Worm (Caenorhabditis elegans) whole organism, early embryonic: ENCODE data around the gene dyla-1.
"Not testable (repeated sequence)": the region's sequence is repeated elsewhere in the genome, so short reads cannot be mapped to it uniquely, and the experiment has no call there.

Experiments used
- B0310.2 ChIP-seq: sonication (generic microtip); optimal IDR thresholded peaks from 2 replicates; lab custom pipeline; 2016; ENCODE audit warnings: mild to moderate bottlenecking, missing genetic modification characterization, missing compliant biosample characterization
- F13C5.2 ChIP-seq: sonication (generic microtip); optimal IDR thresholded peaks from 2 replicates; lab custom pipeline; 2017; ENCODE audit warnings: mild to moderate bottlenecking, missing genetic modification characterization, inconsistent platforms, missing compliant biosample characterization
- aly-1 ChIP-seq: sonication (generic microtip); optimal IDR thresholded peaks from 2 replicates; lab custom pipeline; 2016; ENCODE audit warnings: missing genetic modification characterization, missing compliant biosample characterization
- ama-1 ChIP-seq: fragments of 150-350 bp; optimal IDR thresholded peaks from 2 replicates; lab custom pipeline; 2014
- ceh-13 ChIP-seq: fragments of 200-800 bp; sonication (Bioruptor generic); optimal IDR thresholded peaks from 2 replicates; lab custom pipeline; 2018; ENCODE audit warnings: mild to moderate bottlenecking, missing genetic modification characterization, missing compliant biosample characterization
- ceh-36 ChIP-seq: sonication (generic microtip); optimal IDR thresholded peaks from 2 replicates; lab custom pipeline; 2016; ENCODE audit warnings: missing genetic modification characterization, inconsistent platforms, missing compliant biosample characterization
- ets-7 ChIP-seq: sonication (generic microtip); optimal IDR thresholded peaks from 2 replicates; lab custom pipeline; 2016; ENCODE audit warnings: missing genotype, missing genetic modification characterization, missing compliant biosample characterization
- flt-1 ChIP-seq: fragments of 200-800 bp; sonication (Bioruptor generic); IDR thresholded peaks from 2 replicates; pipeline ENCODE4 v1.3.6; 2022; ENCODE audit warnings: missing genetic modification characterization, missing compliant biosample characterization
- hmbx-1 ChIP-seq: sonication (generic microtip); optimal IDR thresholded peaks from 2 replicates; lab custom pipeline; 2016; ENCODE audit warnings: mild to moderate bottlenecking, missing genetic modification characterization, missing compliant biosample characterization
- hmg-4 ChIP-seq: fragments of 200-800 bp; sonication (Bioruptor generic); optimal IDR thresholded peaks from 2 replicates; lab custom pipeline; 2018; ENCODE audit warnings: mild to moderate bottlenecking, missing genetic modification characterization, missing compliant biosample characterization
- hnd-1 ChIP-seq: sonication (generic microtip); optimal IDR thresholded peaks from 2 replicates; lab custom pipeline; 2016; ENCODE audit warnings: missing genetic modification characterization, missing compliant biosample characterization
- pes-1 ChIP-seq: fragments of 200-800 bp; sonication (Bioruptor generic); IDR thresholded peaks from 2 replicates; pipeline ENCODE4 v1.3.6; 2022; ENCODE audit warnings: missing genetic modification reagents, missing genetic modification characterization, missing compliant biosample characterization
- scrt-1 ChIP-seq: fragments of 200-800 bp; sonication (Bioruptor generic); IDR thresholded peaks from 2 replicates; pipeline ENCODE4 v1.3.6; 2022; ENCODE audit warnings: missing genetic modification characterization, missing compliant biosample characterization
- sea-1 ChIP-seq: fragments of 200-800 bp; sonication (Bioruptor generic); conservative IDR thresholded peaks from 2 replicates; pipeline ENCODE4 v1.3.6; 2022; ENCODE audit warnings: missing genetic modification characterization, missing compliant biosample characterization
- tbx-11 ChIP-seq: fragments of 200-800 bp; sonication (Bioruptor generic); IDR thresholded peaks from 2 replicates; pipeline ENCODE4 v1.3.6; 2022; ENCODE audit warnings: missing genetic modification characterization, missing compliant biosample characterization
- tbx-37 ChIP-seq: fragments of 200-800 bp; sonication (Bioruptor generic); conservative IDR thresholded peaks from 2 replicates; pipeline ENCODE4 v1.3.6; 2022; ENCODE audit warnings: missing genetic modification reagents, missing genetic modification characterization, missing compliant biosample characterization
- tra-4 ChIP-seq: sonication (generic microtip); optimal IDR thresholded peaks from 2 replicates; lab custom pipeline; 2017; ENCODE audit warnings: missing genetic modification characterization, missing compliant biosample characterization

The dyla-1 gene

DNA sequence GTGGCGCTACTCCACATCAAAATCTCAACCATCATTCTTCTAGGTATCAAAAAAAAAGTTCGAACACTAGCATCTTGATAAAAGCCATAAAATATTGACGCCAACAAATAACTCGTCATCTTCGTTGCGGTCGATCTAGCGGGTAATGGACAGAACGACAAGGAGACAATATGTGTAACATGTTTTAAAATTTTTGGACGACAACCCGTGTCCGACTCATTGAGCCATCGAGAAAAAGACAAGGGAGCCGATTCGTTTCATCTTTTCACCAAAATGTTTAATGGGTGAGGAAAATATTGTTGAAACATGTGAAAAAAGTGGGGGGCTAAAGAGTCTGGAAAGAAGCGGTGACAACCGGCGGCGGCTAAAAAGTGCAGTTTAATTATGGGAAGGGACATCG, 19.3 kb upstream of the dyla-1 start:
- TF ChIP-seq flt-1 (no peak), ceh-13 (GFP tag; lab: Kevin White, UChicago) (no peak), hnd-1 (tag; lab: Kevin White, UChicago) (no peak), ceh-36 (tag; lab: Kevin White, UChicago) (no peak), tbx-11 (GFP tag; lab: Robert Waterston, UW) (no peak), sea-1 (GFP tag; lab: Robert Waterston, UW) (no peak), pes-1 (GFP tag; lab: Robert Waterston, UW) (no peak), hmg-4 (GFP tag; lab: Kevin White, UChicago) (no peak), scrt-1 (GFP tag; lab: Robert Waterston, UW) (no peak), ets-7 (no peak), tbx-37 (no peak), B0310.2 (tag; lab: Kevin White, UChicago) (no peak)

DNA sequence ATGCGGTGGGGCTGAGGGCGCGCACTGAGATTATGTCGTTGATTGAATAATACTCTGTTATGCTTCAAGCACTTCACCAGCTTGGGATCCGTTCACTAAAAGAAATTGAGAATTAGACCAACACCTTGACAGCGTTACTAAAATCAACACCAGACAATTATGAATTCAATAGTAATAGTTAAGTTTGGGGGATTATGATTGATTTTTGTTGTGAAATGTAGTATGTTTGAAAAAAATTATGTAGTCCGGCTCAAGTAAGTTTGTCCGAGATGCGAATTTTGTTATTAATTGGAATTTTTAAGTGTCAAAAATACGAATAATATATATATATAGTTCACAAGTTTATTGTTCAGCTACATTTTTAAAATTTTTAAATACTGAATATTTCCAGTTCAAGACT, 15.5 kb upstream of the dyla-1 start, which contains the start of gene sto-5:
Gene sto-5 (minus strand): TSS at position 101 of the 400 bp plus-strand sequence.
- TF ChIP-seq sea-1 (GFP tag; lab: Robert Waterston, UW) (no peak), tbx-37 (no peak), ceh-36 (tag; lab: Kevin White, UChicago) (no peak), scrt-1 (GFP tag; lab: Robert Waterston, UW) (no peak), flt-1 (no peak), ets-7 (no peak), B0310.2 (tag; lab: Kevin White, UChicago) (no peak)

DNA sequence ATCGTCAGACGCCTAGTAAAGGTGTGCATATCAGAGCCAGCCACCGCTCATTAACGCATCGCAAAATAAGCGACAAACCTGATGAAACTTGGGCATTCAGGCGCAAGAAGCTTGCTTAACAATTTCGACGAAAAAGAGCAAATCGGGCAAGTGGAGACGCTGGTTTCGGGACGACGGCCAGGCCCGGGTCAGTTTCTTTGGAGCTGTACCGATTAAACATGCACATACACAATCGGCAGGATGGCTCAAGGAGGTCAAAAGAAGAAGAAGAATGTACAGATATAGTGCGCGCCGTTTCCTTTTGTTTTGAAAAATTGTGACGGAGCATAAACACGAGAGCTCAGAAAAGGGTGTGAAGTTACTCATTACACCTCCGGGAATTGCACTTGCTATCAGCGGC, 14.3 kb upstream of the dyla-1 start:
- TF ChIP-seq B0310.2 (tag; lab: Kevin White, UChicago) (no peak), tbx-37 (no peak), hmbx-1 (tag; lab: Kevin White, UChicago) (no peak), hmg-4 (GFP tag; lab: Kevin White, UChicago) (no peak), ama-1 (lab: Kevin White, UChicago) (no peak), ceh-36 (tag; lab: Kevin White, UChicago) (no peak)

DNA sequence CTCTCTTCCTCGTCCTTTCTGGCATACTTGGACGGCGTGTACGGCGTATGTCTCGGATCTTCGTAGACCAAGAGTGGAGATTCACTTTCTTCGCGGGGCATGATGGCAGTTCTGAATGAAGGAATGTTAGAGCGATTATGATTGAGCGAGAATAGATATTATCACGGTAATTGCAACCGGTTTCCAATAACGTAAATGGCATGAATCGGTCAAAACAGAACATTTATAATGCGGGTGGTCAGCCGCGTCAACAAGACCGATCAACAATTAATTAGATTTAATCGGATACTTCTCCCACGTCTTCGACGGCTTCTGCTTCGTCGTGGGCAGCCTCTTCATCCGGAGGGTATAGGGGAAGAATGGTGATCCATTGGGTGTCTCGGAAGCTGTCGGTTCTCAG, 6.1 kb upstream of the dyla-1 start, which contains the start of gene F41G4.13:
Gene F41G4.13 (minus strand): TSS at position 101 of the 400 bp plus-strand sequence.
- TF ChIP-seq ceh-36 (tag; lab: Kevin White, UChicago); hmg-4 (GFP tag; lab: Kevin White, UChicago); sea-1 (GFP tag; lab: Robert Waterston, UW): not testable (repeated sequence)

DNA sequence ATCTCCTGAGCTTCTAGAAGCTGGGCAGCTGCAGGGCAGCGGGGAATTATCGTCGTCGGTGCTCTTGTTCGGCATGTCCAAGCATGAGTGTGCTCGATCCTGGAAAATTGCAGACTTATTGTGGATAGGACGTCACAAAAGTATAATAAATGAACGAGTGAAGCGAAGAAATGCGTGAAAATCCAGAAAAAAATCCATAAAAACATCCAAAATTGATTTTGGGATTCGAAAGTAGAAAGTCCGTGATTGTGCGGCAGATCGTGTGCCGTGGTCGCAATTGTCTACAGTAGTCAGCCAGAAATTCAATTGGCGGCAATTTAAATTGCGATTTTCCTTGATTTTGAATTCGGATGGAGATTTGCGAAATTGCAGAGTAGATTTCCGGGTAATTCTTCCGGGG, 4.5 kb upstream of the dyla-1 start, which contains the start of gene F41G4.7:
Gene F41G4.7 (minus strand): TSS at position 101 of the 400 bp plus-strand sequence.
- no peak for TF ChIP-seq hmg-4 (GFP tag; lab: Kevin White, UChicago)
- TF ChIP-seq sea-1 (GFP tag; lab: Robert Waterston, UW): no peak
- TF ChIP-seq ets-7: no peak
- TF ChIP-seq hnd-1 (tag; lab: Kevin White, UChicago): no peak
- no peak for TF ChIP-seq tra-4

DNA sequence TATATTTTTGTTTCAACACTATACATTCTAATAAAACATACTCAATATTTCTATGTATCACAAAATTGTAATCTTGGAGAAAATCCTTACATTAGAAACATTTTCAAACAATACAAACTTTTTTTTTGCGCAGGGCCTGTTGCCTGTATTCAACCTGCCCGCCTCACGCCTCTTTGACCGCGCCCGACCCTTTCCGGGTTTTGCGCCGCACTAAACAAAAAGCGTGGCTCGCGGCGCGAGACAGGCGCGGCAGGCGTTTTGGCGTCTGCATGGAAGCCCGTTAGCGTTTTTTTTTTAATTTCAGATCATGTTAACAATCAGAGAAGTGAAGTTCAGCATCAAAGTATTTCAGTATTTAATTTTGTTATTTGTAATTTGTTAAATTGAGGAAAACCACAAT, 2.1 kb downstream of the dyla-1 start:
- no peak for TF ChIP-seq scrt-1 (GFP tag; lab: Robert Waterston, UW)
- no peak for TF ChIP-seq hnd-1 (tag; lab: Kevin White, UChicago)

DNA sequence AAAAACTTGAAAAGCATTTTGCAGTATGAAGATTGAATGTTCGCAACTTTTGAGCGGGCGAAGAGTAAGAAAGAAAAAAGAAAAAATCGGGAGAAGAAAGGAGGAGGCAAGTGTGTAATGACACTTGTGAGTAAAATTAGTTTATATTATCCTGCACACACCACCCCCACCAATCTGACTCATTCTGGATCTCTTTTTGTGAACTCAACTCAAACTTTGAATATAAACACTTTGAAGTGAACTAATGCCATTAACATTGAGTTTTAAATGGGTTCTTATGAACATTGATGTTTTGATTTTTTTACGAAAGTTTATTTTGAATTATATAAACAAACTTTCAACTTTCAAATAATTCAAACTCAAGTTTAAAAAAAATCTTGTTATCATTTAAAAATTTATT, 4.1 kb downstream of the dyla-1 start, which contains the start of gene F41G4.8:
Gene F41G4.8 (minus strand): TSS at position 101 of the 400 bp plus-strand sequence.
- TF ChIP-seq tbx-37 (no peak), B0310.2 (tag; lab: Kevin White, UChicago) (no peak), tbx-11 (GFP tag; lab: Robert Waterston, UW) (no peak), ets-7 (no peak), scrt-1 (GFP tag; lab: Robert Waterston, UW) (no peak), pes-1 (GFP tag; lab: Robert Waterston, UW) (no peak), sea-1 (GFP tag; lab: Robert Waterston, UW) (no peak), tra-4 (no peak), hmg-4 (GFP tag; lab: Kevin White, UChicago) (no peak), hnd-1 (tag; lab: Kevin White, UChicago) (no peak), aly-1 (tag; lab: Kevin White, UChicago) (no peak), hmbx-1 (tag; lab: Kevin White, UChicago) (no peak), ama-1 (lab: Kevin White, UChicago) (no peak), ceh-13 (GFP tag; lab: Kevin White, UChicago) (no peak), flt-1 (no peak), F13C5.2 (no peak), ceh-36 (tag; lab: Kevin White, UChicago) (no peak)

DNA sequence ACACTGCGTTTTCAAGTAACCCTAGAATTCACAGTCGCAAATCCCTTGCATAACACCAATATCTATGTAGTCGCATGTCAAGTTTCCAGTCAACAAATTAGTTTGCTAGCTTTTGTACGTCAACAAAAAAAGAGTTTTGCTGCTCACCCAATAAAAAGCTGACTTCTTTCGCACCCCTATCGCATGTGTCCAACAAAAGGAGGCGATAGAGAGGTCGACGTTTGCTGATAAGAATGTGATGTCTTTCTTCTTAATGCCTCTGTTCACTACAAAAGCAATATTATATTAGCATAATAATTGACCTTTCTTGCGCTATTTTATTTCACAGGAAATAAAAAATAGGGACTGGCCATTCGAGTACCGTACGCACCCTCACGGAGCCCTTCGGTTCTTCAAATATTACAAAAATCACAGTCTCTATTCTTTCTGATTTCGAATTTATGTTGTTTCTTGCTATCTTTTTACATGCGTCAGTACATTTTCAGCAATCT, 19.2 kb downstream of the dyla-1 start, which contains the start of gene T20F7.3:
Gene T20F7.3 (plus strand): TSS at position 441 of the 491 bp plus-strand sequence.
- TF ChIP-seq flt-1 (no peak), ceh-13 (GFP tag; lab: Kevin White, UChicago) (no peak), aly-1 (tag; lab: Kevin White, UChicago) (no peak), ceh-36 (tag; lab: Kevin White, UChicago) (no peak), ama-1 (lab: Kevin White, UChicago) (no peak), tbx-37 (no peak)

DNA sequence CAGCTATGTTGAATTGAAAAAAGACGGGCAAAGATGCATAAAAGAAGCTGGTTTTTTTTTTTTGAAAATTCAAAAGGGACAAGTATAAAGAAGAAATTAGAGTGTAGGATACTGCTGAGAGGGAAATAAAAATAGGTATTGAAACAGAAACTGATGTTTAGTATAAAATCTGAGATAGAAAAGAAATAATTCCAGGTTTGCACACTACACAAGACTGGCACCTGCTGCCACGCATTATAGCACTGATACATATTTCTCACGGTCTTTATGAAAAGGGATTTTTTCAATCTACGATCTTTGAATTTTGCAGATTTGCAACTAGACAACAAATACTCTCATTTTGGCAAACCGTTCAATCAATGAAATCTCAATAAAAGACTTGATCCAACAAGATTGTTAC, 22.5 kb downstream of the dyla-1 start:
- TF ChIP-seq tra-4: no peak
- no peak for TF ChIP-seq hmbx-1 (tag; lab: Kevin White, UChicago)
- TF ChIP-seq scrt-1 (GFP tag; lab: Robert Waterston, UW): no peak
- no peak for TF ChIP-seq tbx-37
- no peak for TF ChIP-seq B0310.2 (tag; lab: Kevin White, UChicago)
- no peak for TF ChIP-seq hmg-4 (GFP tag; lab: Kevin White, UChicago)
- no peak for TF ChIP-seq pes-1 (GFP tag; lab: Robert Waterston, UW)
- TF ChIP-seq sea-1 (GFP tag; lab: Robert Waterston, UW): no peak
- no peak for TF ChIP-seq F13C5.2
